Worm (Caenorhabditis elegans) whole organism, early embryonic: ENCODE measurements around the gene T14B4.3.

Source experiments
- B0310.2 ChIP-seq: sonication (generic microtip); optimal IDR thresholded peaks from 2 replicates; lab custom pipeline; 2016; ENCODE audit warnings: mild to moderate bottlenecking, missing genetic modification characterization, missing compliant biosample characterization
- F13C5.2 ChIP-seq: sonication (generic microtip); optimal IDR thresholded peaks from 2 replicates; lab custom pipeline; 2017; ENCODE audit warnings: mild to moderate bottlenecking, missing genetic modification characterization, inconsistent platforms, missing compliant biosample characterization
- aly-1 ChIP-seq: sonication (generic microtip); optimal IDR thresholded peaks from 2 replicates; lab custom pipeline; 2016; ENCODE audit warnings: missing genetic modification characterization, missing compliant biosample characterization
- ama-1 ChIP-seq: fragments of 150-350 bp; optimal IDR thresholded peaks from 2 replicates; lab custom pipeline; 2014
- ceh-13 ChIP-seq: fragments of 200-800 bp; sonication (Bioruptor generic); optimal IDR thresholded peaks from 2 replicates; lab custom pipeline; 2018; ENCODE audit warnings: mild to moderate bottlenecking, missing genetic modification characterization, missing compliant biosample characterization
- flt-1 ChIP-seq: fragments of 200-800 bp; sonication (Bioruptor generic); IDR thresholded peaks from 2 replicates; pipeline ENCODE4 v1.3.6; 2022; ENCODE audit warnings: missing genetic modification characterization, missing compliant biosample characterization
- hmbx-1 ChIP-seq: sonication (generic microtip); optimal IDR thresholded peaks from 2 replicates; lab custom pipeline; 2016; ENCODE audit warnings: mild to moderate bottlenecking, missing genetic modification characterization, missing compliant biosample characterization
- hmg-4 ChIP-seq: fragments of 200-800 bp; sonication (Bioruptor generic); optimal IDR thresholded peaks from 2 replicates; lab custom pipeline; 2018; ENCODE audit warnings: mild to moderate bottlenecking, missing genetic modification characterization, missing compliant biosample characterization
- hnd-1 ChIP-seq: sonication (generic microtip); optimal IDR thresholded peaks from 2 replicates; lab custom pipeline; 2016; ENCODE audit warnings: missing genetic modification characterization, missing compliant biosample characterization
- scrt-1 ChIP-seq: fragments of 200-800 bp; sonication (Bioruptor generic); IDR thresholded peaks from 2 replicates; pipeline ENCODE4 v1.3.6; 2022; ENCODE audit warnings: missing genetic modification characterization, missing compliant biosample characterization
- tbx-11 ChIP-seq: fragments of 200-800 bp; sonication (Bioruptor generic); IDR thresholded peaks from 2 replicates; pipeline ENCODE4 v1.3.6; 2022; ENCODE audit warnings: missing genetic modification characterization, missing compliant biosample characterization
- tbx-37 ChIP-seq: fragments of 200-800 bp; sonication (Bioruptor generic); conservative IDR thresholded peaks from 2 replicates; pipeline ENCODE4 v1.3.6; 2022; ENCODE audit warnings: missing genetic modification reagents, missing genetic modification characterization, missing compliant biosample characterization
- tra-4 ChIP-seq: sonication (generic microtip); optimal IDR thresholded peaks from 2 replicates; lab custom pipeline; 2017; ENCODE audit warnings: missing genetic modification characterization, missing compliant biosample characterization

DNA sequence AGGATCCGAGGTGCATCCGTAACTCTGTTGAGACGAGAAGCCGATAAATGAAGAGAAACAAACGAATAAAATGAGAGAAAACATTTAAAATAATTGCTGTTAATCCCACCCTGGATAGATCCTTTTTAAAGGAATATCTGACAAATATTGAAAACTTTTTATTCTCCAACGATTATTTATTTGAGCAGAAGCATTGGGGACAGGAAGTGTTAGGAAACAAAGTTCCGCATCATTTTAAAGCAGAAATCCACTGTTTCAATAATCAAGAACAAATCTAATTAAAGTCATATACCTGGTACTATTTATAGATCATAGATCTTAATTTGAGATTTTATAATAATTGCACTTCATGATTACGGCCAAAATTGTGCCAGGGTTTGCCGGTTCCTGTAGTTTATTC is 16.2 kb downstream of the T14B4.3 start, which contains the start of gene F41G3.20:
- no peak for TF ChIP-seq F13C5.2 (tag; lab: Kevin White, UChicago)
- TF ChIP-seq scrt-1 (GFP tag; lab: Robert Waterston, UW) = no peak
- no peak for TF ChIP-seq tra-4
- TF ChIP-seq hmg-4 (GFP tag; lab: Kevin White, UChicago) = no peak
- TF ChIP-seq ama-1 (lab: Kevin White, UChicago) = no peak
- no peak for TF ChIP-seq tbx-11 (GFP tag; lab: Robert Waterston, UW)
- TF ChIP-seq ceh-13 = no peak
- TF ChIP-seq B0310.2 = no peak
- no peak for TF ChIP-seq hnd-1 (tag; lab: Kevin White, UChicago)
- no peak for TF ChIP-seq hmbx-1 (tag; lab: Kevin White, UChicago)
- no peak for TF ChIP-seq flt-1 (GFP tag; lab: Robert Waterston, UW)
- no peak for TF ChIP-seq aly-1
- TF ChIP-seq tbx-37 = no peak
